Worm (Caenorhabditis elegans): Measurements from ENCODE around the gene fbxb-78.

DNA sequence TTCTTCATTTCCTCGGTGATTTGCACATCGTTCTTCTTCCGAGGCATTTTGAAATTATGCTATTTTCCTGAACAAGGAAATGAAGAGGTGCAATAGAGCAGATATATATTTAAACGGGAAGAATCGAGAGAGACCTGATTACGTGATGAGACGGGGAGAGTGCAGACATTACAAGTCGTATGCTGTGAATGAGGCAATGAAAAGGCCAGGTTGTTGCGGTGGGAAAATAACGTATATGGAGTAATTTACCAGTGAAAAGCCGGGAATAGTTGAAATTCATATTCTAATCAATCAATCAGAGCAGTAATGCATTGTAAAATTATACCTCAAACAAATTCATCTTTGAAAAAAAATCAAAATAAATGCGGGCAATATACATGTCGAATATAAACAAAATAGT is 21.3 kb downstream of the fbxb-78 start, which contains the start of gene Y17G9B.8:
- TF ChIP-seq ama-1 (optimal IDR thresholded peaks at IDR 0.05) (no peak), elt-3 (tag; optimal IDR thresholded peaks at IDR 0.05) (no peak), aha-1 (tag; optimal IDR thresholded peaks at IDR 0.05) (no peak)
